Fruit fly (Drosophila melanogaster) Kc167 (cell line): ENCODE data around the gene Cpr62Bc.

Experiments
- Myc ChIP-seq: fragments of >200 bp; optimal IDR thresholded peaks from 2 replicates; lab custom pipeline; 2017; ENCODE audit warnings: missing external identifiers
- Sin3A ChIP-seq: fragments of >200 bp; optimal IDR thresholded peaks from 2 replicates; lab custom pipeline; 2018; ENCODE audit warnings: missing external identifiers
- h ChIP-seq: fragments of >200 bp; optimal IDR thresholded peaks from 3 replicates; lab custom pipeline; 2018; ENCODE audit warnings: missing external identifiers
- insv ChIP-seq: fragments of >200 bp; optimal IDR thresholded peaks from 3 replicates; lab custom pipeline; 2018; ENCODE audit warnings: missing external identifiers
- psq ChIP-seq: fragments of >200 bp; optimal IDR thresholded peaks from 2 replicates; lab custom pipeline; 2017; ENCODE audit warnings: missing external identifiers
- ttk ChIP-seq: sonication (Bioruptor generic); optimal IDR thresholded peaks from 2 replicates; lab custom pipeline; 2017; ENCODE audit warnings: missing external identifiers

- TF ChIP-seq Sin3A (lab: Kevin White, UChicago) (no peak), insv (lab: Kevin White, UChicago) (no peak), h (lab: Kevin White, UChicago) (no peak), psq (no peak), ttk (no peak), Myc (no peak)
Measured at dm6 chr3L:1869719-1870118, 27.8 kb upstream of the Cpr62Bc start, which contains the start of gene CG13924.
